Worm (Caenorhabditis elegans) whole organism, L1 larva: ENCODE data around the gene R05G6.9.

Experiments used
- F16B12.6 ChIP-seq: fragments of 150-350 bp; optimal IDR thresholded peaks from 2 replicates; lab custom pipeline; 2014; ENCODE audit warnings: missing biosample characterization, missing genetic modification characterization
- ama-1 ChIP-seq: fragments of 150-350 bp; optimal IDR thresholded peaks from 2 replicates; lab custom pipeline; 2014
- egl-27 ChIP-seq, 2 experiments: fragments of 150-350 bp in 1 of 2; sonication (generic microtip); optimal IDR thresholded peaks; 3 replicates each; lab custom pipeline; 2017 to 2018; ENCODE audit warnings: missing biosample characterization in 2 of 2, missing genetic modification characterization in 2 of 2, missing genetic modification reagents in 2 of 2
- hlh-17 ChIP-seq: fragments of 200-800 bp; sonication (Bioruptor generic); optimal IDR thresholded peaks from 2 replicates; lab custom pipeline; 2018; ENCODE audit warnings: missing genetic modification characterization, mild to moderate bottlenecking, missing compliant biosample characterization, moderate library complexity, borderline replicate concordance
- lin-13 ChIP-seq: fragments of 150-350 bp; optimal IDR thresholded peaks from 2 replicates; lab custom pipeline; 2014; ENCODE audit warnings: missing biosample characterization, missing genetic modification reagents, missing genetic modification characterization
- nhr-12 ChIP-seq: sonication (generic microtip); optimal IDR thresholded peaks from 2 replicates; lab custom pipeline; 2017; ENCODE audit warnings: missing biosample characterization, missing genetic modification characterization
- nhr-77 ChIP-seq: fragments of 150-350 bp; optimal IDR thresholded peaks from 2 replicates; lab custom pipeline; 2014; ENCODE audit warnings: missing biosample characterization, missing genetic modification characterization
- skn-1 ChIP-seq: fragments of 150-350 bp; optimal IDR thresholded peaks from 2 replicates; lab custom pipeline; 2014; ENCODE audit warnings: missing biosample characterization, missing genetic modification characterization
- sptf-1 ChIP-seq: fragments of 150-350 bp; optimal IDR thresholded peaks from 2 replicates; lab custom pipeline; 2014; ENCODE audit warnings: missing biosample characterization, missing genetic modification characterization
- unc-62 ChIP-seq: fragments of 150-350 bp; optimal IDR thresholded peaks from 2 replicates; lab custom pipeline; 2014; ENCODE audit warnings: missing biosample characterization, missing genetic modification reagents, missing genetic modification characterization
- zag-1 ChIP-seq: fragments of 150-350 bp; optimal IDR thresholded peaks from 2 replicates; lab custom pipeline; 2014; ENCODE audit warnings: missing biosample characterization, missing genetic modification characterization

ce11 chrIV:7561614-7562142 lies 45.6 kb upstream of the R05G6.9 start, which contains the start of gene ima-3:
- peak; percentile 13 for TF ChIP-seq F16B12.6 (tag; lab: Kevin White, UChicago)
- no peak for TF ChIP-seq ama-1 (lab: Kevin White, UChicago)
- TF ChIP-seq sptf-1 (tag; lab: Kevin White, UChicago) = no peak
- TF ChIP-seq nhr-12 (tag; lab: Kevin White, UChicago) = no peak
- no peak for TF ChIP-seq lin-13 (GFP tag; lab: Kevin White, UChicago)
- peak; percentile 48 for TF ChIP-seq nhr-77 (tag; lab: Kevin White, UChicago)
- no peak for TF ChIP-seq egl-27 (tag; optimal IDR thresholded peaks at IDR 0.05; lab: Kevin White, UChicago)
- no peak for TF ChIP-seq hlh-17 (GFP tag; lab: Kevin White, UChicago)
- no peak for TF ChIP-seq unc-62 (GFP tag; lab: Kevin White, UChicago)
- peak; percentile 22 for TF ChIP-seq skn-1
- no peak for TF ChIP-seq zag-1 (tag; lab: Kevin White, UChicago)
